Fruit fly (Drosophila melanogaster) whole organism, prepupa: Measurements from ENCODE around the gene Obp73a.

Experiments used
- Blimp-1 ChIP-seq: fragments of 200-800 bp; sonication (Bioruptor generic); optimal IDR thresholded peaks from 3 replicates; lab custom pipeline; 2017; ENCODE audit warnings: missing biosample characterization, missing genetic modification characterization, mild to moderate bottlenecking, moderate library complexity, missing genetic modification reagents
- CG10669 ChIP-seq: fragments of 200-800 bp; sonication (Bioruptor generic); optimal IDR thresholded peaks from 3 replicates; lab custom pipeline; 2018; ENCODE audit warnings: missing biosample characterization, mild to moderate bottlenecking, missing genetic modification characterization, moderate library complexity
- CG11294 ChIP-seq: fragments of 200-800 bp; sonication (Bioruptor generic); IDR thresholded peaks from 2 replicates; pipeline ENCODE4 v1.3.6; 2022; ENCODE audit warnings: missing biosample characterization, missing genetic modification characterization
- CG11762 ChIP-seq: fragments of 200-800 bp; sonication (Bioruptor generic); optimal IDR thresholded peaks from 3 replicates; lab custom pipeline; 2016; ENCODE audit warnings: missing biosample characterization, missing genetic modification characterization; ENCODE audit not compliant: insufficient read depth
- CG11902 ChIP-seq: fragments of 200-800 bp; sonication (Bioruptor generic); optimal IDR thresholded peaks from 3 replicates; lab custom pipeline; 2016; ENCODE audit warnings: missing biosample characterization, missing genetic modification characterization
- CG1621 ChIP-seq: fragments of 200-800 bp; sonication (Bioruptor generic); optimal IDR thresholded peaks from 3 replicates; lab custom pipeline; 2018; ENCODE audit warnings: missing biosample characterization, mild to moderate bottlenecking, missing genetic modification characterization
- CG16779 ChIP-seq: fragments of 200-800 bp; sonication (Bioruptor generic); optimal IDR thresholded peaks from 3 replicates; lab custom pipeline; 2017; ENCODE audit warnings: missing biosample characterization, mild to moderate bottlenecking, missing genetic modification characterization
- CG3032 ChIP-seq: fragments of 200-800 bp; optimal IDR thresholded peaks from 2 replicates; lab custom pipeline; 2019; ENCODE audit warnings: missing biosample characterization, mild to moderate bottlenecking, missing genetic modification characterization, moderate library complexity
- CG31627 ChIP-seq: fragments of 200-800 bp; sonication (Bioruptor generic); optimal IDR thresholded peaks from 3 replicates; lab custom pipeline; 2016; ENCODE audit warnings: missing biosample characterization, missing genetic modification characterization
- CG3919 ChIP-seq: fragments of 200-800 bp; sonication (Bioruptor generic); optimal IDR thresholded peaks from 3 replicates; lab custom pipeline; 2016; ENCODE audit warnings: missing biosample characterization, missing genetic modification characterization
- CG4318 ChIP-seq: fragments of 200-800 bp; sonication (Bioruptor generic); optimal IDR thresholded peaks from 3 replicates; lab custom pipeline; 2017; ENCODE audit warnings: missing biosample characterization, mild to moderate bottlenecking, missing genetic modification characterization
- CG6163 ChIP-seq: fragments of 200-800 bp; sonication (Bioruptor generic); IDR thresholded peaks from 3 replicates; pipeline ENCODE4 v1.3.6; 2022; ENCODE audit warnings: missing biosample characterization, missing genetic modification characterization
- CG6792 ChIP-seq: fragments of 200-800 bp; sonication (Bioruptor generic); optimal IDR thresholded peaks from 3 replicates; lab custom pipeline; 2016; ENCODE audit warnings: missing biosample characterization, missing genetic modification characterization
- CG6808 ChIP-seq: fragments of 200-800 bp; sonication (Bioruptor generic); optimal IDR thresholded peaks from 3 replicates; lab custom pipeline; 2017; ENCODE audit warnings: missing biosample characterization, missing genetic modification characterization, mild to moderate bottlenecking, moderate library complexity, missing genetic modification reagents
- CG6854 ChIP-seq: fragments of 200-800 bp; sonication (Bioruptor generic); optimal IDR thresholded peaks from 2 replicates; lab custom pipeline; 2017; ENCODE audit warnings: missing biosample characterization, mild to moderate bottlenecking, missing genetic modification characterization
- CG7368 ChIP-seq: fragments of 200-800 bp; sonication (Bioruptor generic); optimal IDR thresholded peaks from 3 replicates; lab custom pipeline; 2016; ENCODE audit warnings: missing biosample characterization, missing genetic modification characterization
- CG8319 ChIP-seq: fragments of 200-800 bp; sonication (Bioruptor generic); optimal IDR thresholded peaks from 3 replicates; lab custom pipeline; 2016; ENCODE audit warnings: missing biosample characterization, missing genetic modification characterization
- CG8632 ChIP-seq: fragments of 200-800 bp; sonication (Bioruptor generic); optimal IDR thresholded peaks from 3 replicates; lab custom pipeline; 2016; ENCODE audit warnings: missing biosample characterization, missing genetic modification characterization
- Eip75B ChIP-seq: fragments of 200-800 bp; sonication (Bioruptor generic); optimal IDR thresholded peaks from 3 replicates; lab custom pipeline; 2016; ENCODE audit warnings: missing biosample characterization, missing genetic modification characterization
- Eip78C ChIP-seq: fragments of 200-800 bp; sonication (Bioruptor generic); peaks from one replicate; lab custom pipeline; 2016; ENCODE audit warnings: missing biosample characterization, missing genetic modification characterization
- Ets21C ChIP-seq: fragments of 200-800 bp; sonication (Bioruptor generic); optimal IDR thresholded peaks from 3 replicates; lab custom pipeline; 2016; ENCODE audit warnings: missing biosample characterization, missing genetic modification characterization
- Gug ChIP-seq: fragments of 200-800 bp; sonication (Bioruptor generic); IDR thresholded peaks from 2 replicates; pipeline ENCODE4 v1.3.6; 2022; ENCODE audit warnings: missing biosample characterization, missing genetic modification characterization
- Hr38 ChIP-seq: sonication (Bioruptor generic); optimal IDR thresholded peaks from 2 replicates; lab custom pipeline; 2016; ENCODE audit warnings: missing biosample characterization, missing genetic modification characterization
- Hr4 ChIP-seq: fragments of 200-800 bp; sonication (Bioruptor generic); optimal IDR thresholded peaks from 3 replicates; lab custom pipeline; 2016; ENCODE audit warnings: missing biosample characterization, missing genetic modification characterization
- Lpt ChIP-seq: fragments of 200-800 bp; sonication (Bioruptor generic); optimal IDR thresholded peaks from 3 replicates; lab custom pipeline; 2016; ENCODE audit warnings: missing biosample characterization, missing genetic modification characterization
- Sox102F ChIP-seq: fragments of 200-800 bp; sonication (Bioruptor generic); optimal IDR thresholded peaks from 2 replicates; lab custom pipeline; 2016; ENCODE audit warnings: missing biosample characterization, mild to moderate bottlenecking, missing genetic modification characterization
- Sox15 ChIP-seq: fragments of 200-800 bp; sonication (Bioruptor generic); optimal IDR thresholded peaks from 3 replicates; lab custom pipeline; 2016; ENCODE audit warnings: missing biosample characterization, missing genetic modification characterization
- achi ChIP-seq: fragments of 200-800 bp; sonication (Bioruptor generic); optimal IDR thresholded peaks from 3 replicates; lab custom pipeline; 2016; ENCODE audit warnings: missing biosample characterization, missing genetic modification characterization
- dac ChIP-seq: fragments of 200-800 bp; sonication (Bioruptor generic); optimal IDR thresholded peaks from 2 replicates; lab custom pipeline; 2017; ENCODE audit warnings: missing biosample characterization, mild to moderate bottlenecking, missing genetic modification characterization
- eg ChIP-seq: fragments of 200-800 bp; sonication (Bioruptor generic); IDR thresholded peaks from 3 replicates; pipeline ENCODE4 v1.3.6; 2022; ENCODE audit warnings: missing biosample characterization, missing genetic modification characterization
- esn ChIP-seq: fragments of 200-800 bp; sonication (Bioruptor generic); optimal IDR thresholded peaks from 2 replicates; lab custom pipeline; 2016; ENCODE audit warnings: missing biosample characterization, mild to moderate bottlenecking, missing genetic modification characterization, moderate library complexity
- fd59A ChIP-seq: fragments of 200-800 bp; sonication (Bioruptor generic); optimal IDR thresholded peaks from 2 replicates; lab custom pipeline; 2017; ENCODE audit warnings: missing biosample characterization, mild to moderate bottlenecking, missing genetic modification characterization, missing genetic modification reagents
- lz ChIP-seq: fragments of 200-800 bp; sonication (Bioruptor generic); optimal IDR thresholded peaks from 3 replicates; lab custom pipeline; 2016; ENCODE audit warnings: missing biosample characterization, missing genetic modification characterization
- net ChIP-seq: fragments of 200-800 bp; sonication (Bioruptor generic); optimal IDR thresholded peaks from 3 replicates; lab custom pipeline; 2016; ENCODE audit warnings: missing biosample characterization, missing genetic modification characterization
- ss ChIP-seq, 2 experiments: fragments of 200-800 bp; sonication (Bioruptor generic); optimal IDR thresholded peaks; 2 replicates in 1 of 2; 3 replicates in 1 of 2; lab custom pipeline; 2017 to 2018; ENCODE audit warnings: mild to moderate bottlenecking in 2 of 2, missing biosample characterization in 2 of 2, missing genetic modification characterization in 2 of 2, moderate library complexity in 1 of 2
- svp ChIP-seq: fragments of 200-800 bp; sonication (Bioruptor generic); peaks from one replicate; lab custom pipeline; 2016; ENCODE audit warnings: missing biosample characterization, missing genetic modification characterization
- topi ChIP-seq: fragments of 200-800 bp; sonication (Bioruptor generic); optimal IDR thresholded peaks from 3 replicates; lab custom pipeline; 2016; ENCODE audit warnings: missing biosample characterization, missing genetic modification characterization
- vri ChIP-seq: fragments of 200-800 bp; sonication (Bioruptor generic); optimal IDR thresholded peaks from 3 replicates; lab custom pipeline; 2016; ENCODE audit warnings: missing biosample characterization, mild to moderate bottlenecking, missing genetic modification characterization

Gene Obp73a

dm6 chr3L:16927375-16927774 lies 16.8 kb upstream of the Obp73a start, which contains the start of gene CG13023 (continued):
- TF ChIP-seq svp (GFP tag; lab: Kevin White, UChicago), result no peak

dm6 chr3L:16930522-16930921 lies 13.6 kb upstream of the Obp73a start:
- TF ChIP-seq net (GFP tag; lab: Kevin White, UChicago), result no peak
- TF ChIP-seq CG11294 (GFP tag; lab: Robert Waterston, UW), result no peak
- TF ChIP-seq vri (GFP tag; lab: Kevin White, UChicago), result no peak
- TF ChIP-seq dac (GFP tag; lab: Kevin White, UChicago), result no peak
- TF ChIP-seq svp (GFP tag; lab: Kevin White, UChicago), result no peak
- no peak for TF ChIP-seq CG3919
- no peak for TF ChIP-seq fd59A (GFP tag; lab: Kevin White, UChicago)
- TF ChIP-seq, all 60 proteins: peak for 0

dm6 chr3L:16935284-16935683 lies 8.9 kb upstream of the Obp73a start, which contains the start of gene CG11905:
TSS of gene CG11905 (minus strand) at chr3L:16935536.
- peak; percentile 34; the same call in 1 of the 3 replicates for TF ChIP-seq CG6163
- TF ChIP-seq Sox102F (GFP tag; lab: Kevin White, UChicago), result peak; percentile 19
- no peak for TF ChIP-seq Ets21C
- peak; percentile 4 for TF ChIP-seq CG6808
- TF ChIP-seq ss (GFP tag; optimal IDR thresholded peaks at IDR 0.05; lab: Kevin White, UChicago), result peak; percentile 18 to 64
- peak; percentile 9 for TF ChIP-seq topi (GFP tag; lab: Kevin White, UChicago)
- TF ChIP-seq CG6792 (GFP tag; lab: Kevin White, UChicago), result no peak
- no peak for TF ChIP-seq CG7368
- peak; percentile 12 for TF ChIP-seq CG6854 (GFP tag; lab: Kevin White, UChicago)
- no peak for TF ChIP-seq esn (GFP tag; lab: Kevin White, UChicago)
- peak; percentile 41 for TF ChIP-seq Eip78C (GFP tag; lab: Kevin White, UChicago)
- TF ChIP-seq Eip75B (GFP tag; lab: Kevin White, UChicago), result peak; percentile 31
- no peak for TF ChIP-seq CG11294 (GFP tag; lab: Robert Waterston, UW)
- TF ChIP-seq CG31627 (GFP tag; lab: Kevin White, UChicago), result no peak
- TF ChIP-seq CG10669, result no peak
- TF ChIP-seq CG1621, result peak; percentile 13
- TF ChIP-seq Blimp-1 (GFP tag; lab: Kevin White, UChicago), result no peak

dm6 chr3L:16936689-16937088 lies 7.5 kb upstream of the Obp73a start:
- no peak for TF ChIP-seq CG11294 (GFP tag; lab: Robert Waterston, UW)
- peak; percentile 26 for TF ChIP-seq CG1621
- TF ChIP-seq CG4318 (GFP tag; lab: Kevin White, UChicago), result no peak
- no peak for TF ChIP-seq dac (GFP tag; lab: Kevin White, UChicago)
- no peak for TF ChIP-seq eg (GFP tag; lab: Robert Waterston, UW)
- TF ChIP-seq ss (GFP tag; optimal IDR thresholded peaks at IDR 0.05; lab: Kevin White, UChicago), result peak in 1 of 2 experiments; percentile 87
- no peak for TF ChIP-seq CG31627 (GFP tag; lab: Kevin White, UChicago)

- TF ChIP-seq CG11762 (GFP tag; lab: Kevin White, UChicago) (no peak), CG16779 (no peak), Sox15 (GFP tag; lab: Kevin White, UChicago) (no peak), lz (no peak), Hr38 (no peak), fd59A (GFP tag; lab: Kevin White, UChicago) (no peak), CG6163 (no peak), Lpt (no peak), Hr4 (GFP tag; lab: Kevin White, UChicago) (no peak), CG3032 (tag; lab: Kevin White, UChicago) (no peak), achi (no peak), CG1621 (no peak), CG8319 (GFP tag; lab: Kevin White, UChicago) (no peak), Blimp-1 (GFP tag; lab: Kevin White, UChicago) (no peak), CG8632 (GFP tag; lab: Kevin White, UChicago) (no peak), esn (GFP tag; lab: Kevin White, UChicago) (no peak), Gug (no peak), Eip75B (GFP tag; lab: Kevin White, UChicago) (no peak), CG11902 (no peak)
These were observed 5.3 kb upstream of the Obp73a start, which contains the start of gene CG13022 for dm6 chr3L:16938852-16939251. TSS of gene CG13022 (minus strand) at chr3L:16938952.
